Worm (Caenorhabditis elegans): Measurements from ENCODE around the gene gpcp-1.

DNA sequence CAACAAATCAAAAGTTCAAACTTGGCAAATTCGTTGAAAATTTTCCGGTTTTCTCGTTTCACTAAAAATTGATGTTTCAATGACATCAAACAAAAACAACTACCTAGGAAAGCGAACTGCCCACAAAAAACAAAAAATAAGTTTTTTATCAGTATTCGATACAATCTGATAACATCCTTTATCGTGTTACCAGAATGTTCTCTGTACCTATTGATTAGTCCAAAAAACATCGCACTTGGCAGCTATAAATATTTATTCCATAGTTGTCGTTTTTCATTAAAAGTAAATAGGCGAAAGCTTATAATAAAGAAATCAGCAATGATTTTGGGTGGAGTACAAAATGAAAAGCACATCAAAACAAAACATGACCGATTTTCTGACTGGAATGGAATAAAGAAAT is 6.8 kb upstream of the gpcp-1 start:
- TF ChIP-seq ceh-28 (tag; optimal IDR thresholded peaks at IDR 0.05) (no peak), ctbp-1 (GFP tag; IDR thresholded peaks at IDR 0.05) (no peak), cey-2 (tag; optimal IDR thresholded peaks at IDR 0.05; ENCODE audit: borderline replicate concordance, insufficient read depth) (no peak), pqm-1 (tag; optimal IDR thresholded peaks at IDR 0.05) (no peak), nhr-11 (tag; optimal IDR thresholded peaks at IDR 0.05) (no peak), mes-2 (tag; optimal IDR thresholded peaks at IDR 0.05; ENCODE audit: poor library complexity, severe bottlenecking) (no peak), arid-1 (GFP tag; conservative IDR thresholded peaks at IDR 0.05) (no peak), snpc-4 (tag; optimal IDR thresholded peaks at IDR 0.05) (no peak), spr-1 (tag; optimal IDR thresholded peaks at IDR 0.05) (no peak), unc-62 (GFP tag; optimal IDR thresholded peaks at IDR 0.05 in 1 of 2) (no peak), unc-62 (tag; optimal IDR thresholded peaks at IDR 0.05) (no peak), fos-1 (tag; optimal IDR thresholded peaks at IDR 0.05) (no peak), lin-39 (tag; optimal IDR thresholded peaks at IDR 0.05) (no peak), nhr-76 (tag; optimal IDR thresholded peaks at IDR 0.05) (no peak)

Measured in whole organism, L4 larva.